Fruit fly (Drosophila melanogaster) whole organism, prepupa: Measurements from ENCODE around the gene CG4860.
A peak's percentile ranks its signal among the peaks of the same experiment; 100 is the strongest.

Experiments used
- Blimp-1 ChIP-seq: fragments of 200-800 bp; sonication (Bioruptor generic); optimal IDR thresholded peaks from 3 replicates; lab custom pipeline; 2017; ENCODE audit warnings: missing biosample characterization, missing genetic modification characterization, mild to moderate bottlenecking, moderate library complexity, missing genetic modification reagents
- CG10669 ChIP-seq: fragments of 200-800 bp; sonication (Bioruptor generic); optimal IDR thresholded peaks from 3 replicates; lab custom pipeline; 2018; ENCODE audit warnings: missing biosample characterization, mild to moderate bottlenecking, missing genetic modification characterization, moderate library complexity
- CG11294 ChIP-seq: fragments of 200-800 bp; sonication (Bioruptor generic); IDR thresholded peaks from 2 replicates; pipeline ENCODE4 v1.3.6; 2022; ENCODE audit warnings: missing biosample characterization, missing genetic modification characterization
- CG11762 ChIP-seq: fragments of 200-800 bp; sonication (Bioruptor generic); optimal IDR thresholded peaks from 3 replicates; lab custom pipeline; 2016; ENCODE audit warnings: missing biosample characterization, missing genetic modification characterization; ENCODE audit not compliant: insufficient read depth
- CG15336 ChIP-seq: fragments of 200-800 bp; sonication (Bioruptor generic); IDR thresholded peaks from 2 replicates; pipeline ENCODE4 v1.3.6; 2022; ENCODE audit warnings: missing biosample characterization, missing genetic modification characterization
- CG1621 ChIP-seq: fragments of 200-800 bp; sonication (Bioruptor generic); optimal IDR thresholded peaks from 3 replicates; lab custom pipeline; 2018; ENCODE audit warnings: missing biosample characterization, mild to moderate bottlenecking, missing genetic modification characterization
- CG3032 ChIP-seq: fragments of 200-800 bp; optimal IDR thresholded peaks from 2 replicates; lab custom pipeline; 2019; ENCODE audit warnings: missing biosample characterization, mild to moderate bottlenecking, missing genetic modification characterization, moderate library complexity
- CG32006 ChIP-seq: fragments of 200-800 bp; sonication (Bioruptor generic); optimal IDR thresholded peaks from 3 replicates; lab custom pipeline; 2017; ENCODE audit warnings: missing biosample characterization, mild to moderate bottlenecking, missing genetic modification characterization
- CG34406 ChIP-seq: fragments of 200-800 bp; sonication (Bioruptor generic); optimal IDR thresholded peaks from 3 replicates; lab custom pipeline; 2016; ENCODE audit warnings: missing biosample characterization, missing genetic modification characterization
- CG3919 ChIP-seq: fragments of 200-800 bp; sonication (Bioruptor generic); optimal IDR thresholded peaks from 3 replicates; lab custom pipeline; 2016; ENCODE audit warnings: missing biosample characterization, missing genetic modification characterization
- CG6276 ChIP-seq: fragments of 200-800 bp; sonication (Bioruptor generic); optimal IDR thresholded peaks from 2 replicates; lab custom pipeline; 2017; ENCODE audit warnings: missing biosample characterization, mild to moderate bottlenecking, missing genetic modification characterization
- CG8119 ChIP-seq: fragments of 200-800 bp; sonication (Bioruptor generic); IDR thresholded peaks from 3 replicates; pipeline ENCODE4 v1.3.6; 2022; ENCODE audit warnings: missing biosample characterization, missing genetic modification characterization
- CG8632 ChIP-seq: fragments of 200-800 bp; sonication (Bioruptor generic); optimal IDR thresholded peaks from 3 replicates; lab custom pipeline; 2016; ENCODE audit warnings: missing biosample characterization, missing genetic modification characterization
- CG9139 ChIP-seq: fragments of 200-800 bp; sonication (Bioruptor generic); optimal IDR thresholded peaks from 3 replicates; lab custom pipeline; 2017; ENCODE audit warnings: missing biosample characterization, mild to moderate bottlenecking, missing genetic modification characterization
- Eip93F ChIP-seq: fragments of 200-800 bp; sonication (Bioruptor generic); optimal IDR thresholded peaks from 2 replicates; lab custom pipeline; 2016; ENCODE audit warnings: missing biosample characterization, mild to moderate bottlenecking, missing genetic modification characterization
- Ets21C ChIP-seq: fragments of 200-800 bp; sonication (Bioruptor generic); optimal IDR thresholded peaks from 3 replicates; lab custom pipeline; 2016; ENCODE audit warnings: missing biosample characterization, missing genetic modification characterization
- Ets96B ChIP-seq: fragments of 200-800 bp; optimal IDR thresholded peaks from 2 replicates; lab custom pipeline; 2019; ENCODE audit warnings: missing biosample characterization, mild to moderate bottlenecking, missing genetic modification characterization, moderate library complexity
- Gug ChIP-seq: fragments of 200-800 bp; sonication (Bioruptor generic); IDR thresholded peaks from 2 replicates; pipeline ENCODE4 v1.3.6; 2022; ENCODE audit warnings: missing biosample characterization, missing genetic modification characterization
- Hr38 ChIP-seq: sonication (Bioruptor generic); optimal IDR thresholded peaks from 2 replicates; lab custom pipeline; 2016; ENCODE audit warnings: missing biosample characterization, missing genetic modification characterization
- Hr4 ChIP-seq: fragments of 200-800 bp; sonication (Bioruptor generic); optimal IDR thresholded peaks from 3 replicates; lab custom pipeline; 2016; ENCODE audit warnings: missing biosample characterization, missing genetic modification characterization
- Sox14 ChIP-seq: fragments of 200-800 bp; sonication (Bioruptor generic); optimal IDR thresholded peaks from 3 replicates; lab custom pipeline; 2016; ENCODE audit warnings: missing biosample characterization, missing genetic modification characterization
- achi ChIP-seq: fragments of 200-800 bp; sonication (Bioruptor generic); optimal IDR thresholded peaks from 3 replicates; lab custom pipeline; 2016; ENCODE audit warnings: missing biosample characterization, missing genetic modification characterization
- cyc ChIP-seq: fragments of 200-800 bp; sonication (Bioruptor generic); optimal IDR thresholded peaks from 3 replicates; lab custom pipeline; 2016; ENCODE audit warnings: missing biosample characterization, missing genetic modification characterization
- dac ChIP-seq: fragments of 200-800 bp; sonication (Bioruptor generic); optimal IDR thresholded peaks from 2 replicates; lab custom pipeline; 2017; ENCODE audit warnings: missing biosample characterization, mild to moderate bottlenecking, missing genetic modification characterization
- fd59A ChIP-seq: fragments of 200-800 bp; sonication (Bioruptor generic); optimal IDR thresholded peaks from 2 replicates; lab custom pipeline; 2017; ENCODE audit warnings: missing biosample characterization, mild to moderate bottlenecking, missing genetic modification characterization, missing genetic modification reagents
- fd85E ChIP-seq: fragments of 200-800 bp; sonication (Bioruptor generic); optimal IDR thresholded peaks from 3 replicates; lab custom pipeline; 2016; ENCODE audit warnings: missing biosample characterization, missing genetic modification characterization
- fkh ChIP-seq: fragments of 200-800 bp; sonication (Bioruptor generic); optimal IDR thresholded peaks from 3 replicates; lab custom pipeline; 2017; ENCODE audit warnings: missing biosample characterization, mild to moderate bottlenecking, missing genetic modification characterization, moderate library complexity
- net ChIP-seq: fragments of 200-800 bp; sonication (Bioruptor generic); optimal IDR thresholded peaks from 3 replicates; lab custom pipeline; 2016; ENCODE audit warnings: missing biosample characterization, missing genetic modification characterization
- ss ChIP-seq, 2 experiments: fragments of 200-800 bp; sonication (Bioruptor generic); optimal IDR thresholded peaks; 2 replicates in 1 of 2; 3 replicates in 1 of 2; lab custom pipeline; 2017 to 2018; ENCODE audit warnings: mild to moderate bottlenecking in 2 of 2, missing biosample characterization in 2 of 2, missing genetic modification characterization in 2 of 2, moderate library complexity in 1 of 2
- svp ChIP-seq: fragments of 200-800 bp; sonication (Bioruptor generic); peaks from one replicate; lab custom pipeline; 2016; ENCODE audit warnings: missing biosample characterization, missing genetic modification characterization
- topi ChIP-seq: fragments of 200-800 bp; sonication (Bioruptor generic); optimal IDR thresholded peaks from 3 replicates; lab custom pipeline; 2016; ENCODE audit warnings: missing biosample characterization, missing genetic modification characterization
- vri ChIP-seq: fragments of 200-800 bp; sonication (Bioruptor generic); optimal IDR thresholded peaks from 3 replicates; lab custom pipeline; 2016; ENCODE audit warnings: missing biosample characterization, mild to moderate bottlenecking, missing genetic modification characterization

Gene CG4860

DNA sequence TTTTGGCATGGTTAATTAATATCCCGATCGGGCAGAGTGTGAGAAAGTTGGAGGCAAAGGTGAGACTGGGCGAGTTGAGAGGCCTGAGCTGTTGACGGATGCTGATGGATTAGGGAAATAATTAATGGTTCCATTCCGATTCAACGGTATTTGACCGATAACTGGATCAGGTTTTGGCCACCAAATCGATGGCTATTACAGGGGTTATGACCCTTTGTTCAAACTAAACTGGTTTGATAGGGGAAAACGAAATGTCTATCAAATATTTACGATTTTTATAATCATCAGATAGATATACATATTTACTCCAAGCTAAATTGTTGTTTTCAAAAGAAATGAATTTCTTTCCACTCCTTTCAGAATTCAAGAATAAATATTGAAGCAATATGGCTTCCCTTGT is 37.2 kb upstream of the CG4860 start, which contains the start of the genes CG44037 and svp:
Gene CG44037 (plus strand): TSS at position 301 of the 400 bp plus-strand sequence.
Gene svp (plus strand): TSS at position 301 of the 400 bp plus-strand sequence.
- TF ChIP-seq CG9139 (no peak), CG10669 (no peak), Eip93F (GFP tag; lab: Kevin White, UChicago) (no peak), dac (GFP tag; lab: Kevin White, UChicago) (no peak), Ets96B (tag; lab: Kevin White, UChicago) (no peak), CG34406 (GFP tag; lab: Kevin White, UChicago) (no peak), fd59A (GFP tag; lab: Kevin White, UChicago) (no peak), CG11762 (no peak), CG11294 (no peak), CG1621 (tag; lab: Kevin White, UChicago) (no peak), cyc (no peak), CG8119 (no peak)

DNA sequence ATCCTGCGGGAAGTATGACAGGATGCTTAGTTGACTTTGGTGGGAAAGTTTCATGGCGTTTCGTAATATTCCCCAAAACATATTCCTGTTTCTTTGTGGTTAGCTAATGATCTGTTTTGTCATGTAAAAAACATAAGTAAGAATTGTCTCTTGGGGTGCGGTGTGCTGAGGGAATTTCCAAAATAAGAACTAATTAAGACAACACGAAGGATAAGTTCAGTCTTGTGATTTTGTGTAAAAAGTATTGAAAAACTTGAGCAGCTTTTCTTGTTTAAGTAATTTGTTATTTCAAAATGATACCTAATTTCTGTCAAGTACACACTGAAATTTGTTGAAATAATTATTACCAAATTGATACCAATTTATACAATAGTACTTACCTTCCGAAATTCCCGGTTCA is 32.6 kb upstream of the CG4860 start, which contains the start of gene CG3942:
Gene CG3942 (plus strand): TSS at position 301 of the 400 bp plus-strand sequence.
- no peak for TF ChIP-seq svp (GFP tag; lab: Kevin White, UChicago)
- TF ChIP-seq fkh (GFP tag; lab: Kevin White, UChicago): no peak
- TF ChIP-seq ss (GFP tag; optimal IDR thresholded peaks at IDR 0.05; lab: Kevin White, UChicago): no peak
- TF ChIP-seq Gug: no peak
- TF ChIP-seq Hr38 (GFP tag; lab: Kevin White, UChicago): no peak
- no peak for TF ChIP-seq fd85E (GFP tag; lab: Kevin White, UChicago)
- no peak for TF ChIP-seq cyc
- no peak for TF ChIP-seq CG8632 (GFP tag; lab: Kevin White, UChicago)
- no peak for TF ChIP-seq topi
- no peak for TF ChIP-seq dac (GFP tag; lab: Kevin White, UChicago)
- TF ChIP-seq Ets96B (tag; lab: Kevin White, UChicago): no peak
- TF ChIP-seq CG32006 (GFP tag; lab: Kevin White, UChicago): no peak

DNA sequence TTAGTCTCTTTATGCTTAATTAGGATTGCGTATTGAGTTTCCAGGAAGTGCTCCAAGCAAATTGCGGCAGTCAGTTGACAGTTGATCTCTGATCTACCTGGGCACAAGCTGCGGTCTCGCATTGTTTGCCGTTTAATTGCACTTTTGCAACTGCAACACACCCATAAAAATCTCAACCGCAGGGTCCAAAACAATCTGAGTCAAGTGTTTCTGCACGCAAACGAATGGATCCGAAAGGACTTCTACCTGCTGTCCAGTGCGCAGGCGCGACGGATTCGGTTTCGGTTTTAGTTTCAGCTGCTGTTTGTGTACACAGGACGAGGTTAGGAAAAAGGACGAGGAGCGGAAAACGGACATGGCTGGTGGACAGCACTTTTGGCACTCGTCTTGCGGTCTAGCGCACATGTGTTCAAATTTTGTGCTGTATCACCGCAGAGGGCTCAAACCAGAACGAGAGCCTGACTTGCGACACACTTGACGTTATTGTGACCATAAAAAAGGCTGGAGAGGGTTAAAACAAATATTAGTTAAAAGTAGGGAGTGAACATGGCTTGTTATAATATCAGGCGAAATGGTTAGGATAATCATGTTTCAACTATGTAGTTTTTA is 31.3 kb upstream of the CG4860 start:
- TF ChIP-seq CG34406 (GFP tag; lab: Kevin White, UChicago): no peak
- no peak for TF ChIP-seq Ets96B (tag; lab: Kevin White, UChicago)
- no peak for TF ChIP-seq CG6276 (GFP tag; lab: Kevin White, UChicago)
- TF ChIP-seq achi (GFP tag; lab: Kevin White, UChicago): no peak
- no peak for TF ChIP-seq vri
- TF ChIP-seq CG3032 (tag; lab: Kevin White, UChicago): no peak
- no peak for TF ChIP-seq net

DNA sequence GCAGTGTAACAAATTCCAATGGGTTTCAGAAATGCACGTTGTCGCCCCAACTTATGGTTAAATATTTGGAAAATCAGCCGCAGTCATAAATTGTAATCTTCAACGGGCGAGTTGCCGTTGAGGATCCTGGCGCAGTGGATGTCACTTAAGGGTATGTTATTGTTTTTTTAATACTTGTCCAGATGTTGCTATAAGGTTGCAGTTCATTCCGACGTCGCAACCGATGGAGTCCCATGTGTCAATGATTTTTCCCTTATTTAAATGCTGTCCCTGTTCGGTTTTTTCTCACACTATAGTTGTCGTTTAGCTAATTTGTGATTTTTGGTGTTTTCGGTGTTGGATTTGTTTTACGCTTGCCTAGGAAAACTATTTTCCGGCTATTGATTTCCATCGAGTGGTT is 30.3 kb upstream of the CG4860 start:
- no peak for TF ChIP-seq CG8632 (GFP tag; lab: Kevin White, UChicago)
- TF ChIP-seq Blimp-1: no peak
- TF ChIP-seq Sox14 (GFP tag; lab: Kevin White, UChicago): no peak
- no peak for TF ChIP-seq Ets96B (tag; lab: Kevin White, UChicago)
- TF ChIP-seq CG3919 (GFP tag; lab: Kevin White, UChicago): no peak
- no peak for TF ChIP-seq Hr4
- TF ChIP-seq Hr38 (GFP tag; lab: Kevin White, UChicago): no peak
- TF ChIP-seq Ets21C: no peak
- TF ChIP-seq cyc: no peak

DNA sequence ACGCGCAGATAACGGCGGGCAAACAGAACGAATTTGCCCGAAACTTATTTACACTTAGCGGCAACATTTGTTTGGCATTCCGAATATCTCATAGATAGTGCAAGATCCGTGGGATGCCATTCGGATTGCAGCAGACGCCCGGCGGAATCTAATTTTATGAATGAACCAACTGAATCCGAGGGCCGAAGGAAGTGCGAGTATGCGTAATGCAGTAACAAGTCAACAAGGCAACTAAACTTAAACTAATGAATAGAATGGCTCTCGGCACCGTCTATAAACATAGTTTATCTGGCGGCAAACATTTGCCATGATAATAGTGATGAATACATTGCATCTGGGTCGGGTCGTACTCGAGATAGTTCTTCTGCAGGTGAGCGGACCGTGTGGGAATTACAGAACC is 28.9 kb upstream of the CG4860 start:
- TF ChIP-seq CG15336 (no peak), fkh (GFP tag; lab: Kevin White, UChicago) (peak; percentile 73)
